Worm (Caenorhabditis elegans) whole organism, L1 larva: ENCODE results near the gene nhr-206.

Experiments
- dpl-1 ChIP-seq, 3 experiments: fragments of 150-350 bp in 2 of 3; sonication (generic microtip) in 1 of 3; optimal IDR thresholded peaks; 2 replicates each; lab custom pipeline; 2014 to 2017; ENCODE audit warnings: missing biosample characterization in 3 of 3, missing genetic modification characterization in 3 of 3, missing genetic modification reagents in 3 of 3
- efl-3 ChIP-seq: fragments of 200-800 bp; sonication (Bioruptor generic); optimal IDR thresholded peaks from 2 replicates; lab custom pipeline; 2018; ENCODE audit warnings: mild to moderate bottlenecking, missing genetic modification characterization, missing compliant biosample characterization
- elt-2 ChIP-seq: sonication (generic microtip); optimal IDR thresholded peaks from 2 replicates; lab custom pipeline; 2016; ENCODE audit warnings: missing genetic modification characterization, mild to moderate bottlenecking, inconsistent platforms, missing compliant biosample characterization, missing genetic modification reagents
- elt-3 ChIP-seq, 6 experiments: fragments of 150-350 bp in 1 of 6; sonication (generic microtip); optimal IDR thresholded peaks; 2 replicates each; lab custom pipeline; 2017 to 2018; ENCODE audit warnings: missing biosample characterization in 6 of 6, missing genetic modification characterization in 6 of 6, inconsistent platforms in 1 of 6
- jun-1 ChIP-seq: fragments of 150-350 bp; optimal IDR thresholded peaks from 2 replicates; lab custom pipeline; 2014; ENCODE audit warnings: missing biosample characterization, missing genetic modification reagents, missing genetic modification characterization
- lin-13 ChIP-seq: fragments of 150-350 bp; optimal IDR thresholded peaks from 2 replicates; lab custom pipeline; 2014; ENCODE audit warnings: missing biosample characterization, missing genetic modification reagents, missing genetic modification characterization
- lsy-2 ChIP-seq, 2 experiments: fragments of 150-350 bp; optimal IDR thresholded peaks; 2 replicates each; lab custom pipeline; 2014; ENCODE audit warnings: missing biosample characterization in 2 of 2, missing genetic modification characterization in 2 of 2
- nhr-76 ChIP-seq: sonication (generic microtip); optimal IDR thresholded peaks from 2 replicates; lab custom pipeline; 2017; ENCODE audit warnings: missing biosample characterization, missing genetic modification characterization
- snu-23 ChIP-seq: sonication (generic microtip); optimal IDR thresholded peaks from 2 replicates; lab custom pipeline; 2016; ENCODE audit warnings: missing genetic modification characterization, missing compliant biosample characterization
- sptf-1 ChIP-seq: fragments of 150-350 bp; optimal IDR thresholded peaks from 2 replicates; lab custom pipeline; 2014; ENCODE audit warnings: missing biosample characterization, missing genetic modification characterization
- unc-30 ChIP-seq: sonication (generic microtip); optimal IDR thresholded peaks from 2 replicates; lab custom pipeline; 2017; ENCODE audit warnings: missing biosample characterization, missing genetic modification characterization

DNA sequence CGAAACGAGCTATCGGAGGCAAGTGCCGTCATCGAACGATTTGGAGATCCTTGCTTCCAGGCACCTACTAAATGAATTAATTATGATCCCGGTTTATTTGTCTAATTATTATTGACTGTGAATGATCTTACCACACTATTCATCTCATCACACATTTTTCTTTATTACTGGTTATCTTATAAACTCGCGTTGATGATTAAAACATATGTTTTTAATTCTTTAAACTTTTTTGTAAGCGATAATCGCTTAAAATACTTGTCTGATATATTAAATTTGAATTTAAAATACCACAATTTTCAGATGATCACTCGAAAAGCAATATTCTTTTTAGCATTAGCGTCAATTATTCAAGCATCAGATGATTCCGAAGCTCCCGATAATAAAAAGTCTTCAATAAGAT, 46.7 kb upstream of the nhr-206 start, which contains the start of gene F10C2.5:
- TF ChIP-seq nhr-76 (no peak), snu-23 (no peak), elt-3 (tag; optimal IDR thresholded peaks at IDR 0.05; lab: Kevin White, UChicago) (no peak), dpl-1 (GFP tag; optimal IDR thresholded peaks at IDR 0.05; lab: Kevin White, UChicago) (no peak), efl-3 (GFP tag; lab: Kevin White, UChicago) (no peak), elt-2 (no peak), lsy-2 (tag; optimal IDR thresholded peaks at IDR 0.05; lab: Kevin White, UChicago) (no peak), sptf-1 (tag; lab: Kevin White, UChicago) (no peak), jun-1 (no peak), unc-30 (tag; lab: Kevin White, UChicago) (no peak), lin-13 (GFP tag; lab: Kevin White, UChicago) (no peak)
